Worm (Caenorhabditis elegans) whole organism, L4 larva: ENCODE measurements around the gene cec-3.
A peak's percentile ranks its signal among the peaks of the same experiment; 100 is the strongest.

Experiments
- F49E8.2 ChIP-seq: sonication (generic microtip); optimal IDR thresholded peaks from 2 replicates; lab custom pipeline; 2016; ENCODE audit warnings: missing compliant biosample characterization, mild to moderate bottlenecking, missing genetic modification characterization, borderline replicate concordance
- T20F7.1 ChIP-seq: fragments of 200-800 bp; sonication (Bioruptor generic); optimal IDR thresholded peaks from 2 replicates; lab custom pipeline; 2018; ENCODE audit warnings: mild to moderate bottlenecking, missing genetic modification characterization, missing compliant biosample characterization
- ZK337.2 ChIP-seq: fragments of 200-800 bp; sonication (Bioruptor generic); IDR thresholded peaks from 2 replicates; pipeline ENCODE4 v1.3.6; 2022; ENCODE audit warnings: missing genetic modification reagents, missing genetic modification characterization, missing compliant biosample characterization
- ZK546.5 ChIP-seq, 2 experiments: sonication (generic microtip); optimal IDR thresholded peaks; 2 replicates each; lab custom pipeline; 2017; ENCODE audit warnings: missing biosample characterization in 2 of 2, missing genetic modification characterization in 2 of 2
- aha-1 ChIP-seq: fragments of 150-350 bp; peaks from one replicate; lab custom pipeline; 2014; ENCODE audit warnings: missing biosample characterization, missing genetic modification characterization
- ama-1 ChIP-seq: fragments of 150-350 bp; optimal IDR thresholded peaks from 2 replicates; lab custom pipeline; 2014; ENCODE audit warnings: inconsistent platforms, mixed read lengths
- ceh-20 ChIP-seq: fragments of 200-800 bp; sonication (Bioruptor generic); IDR thresholded peaks from 2 replicates; pipeline ENCODE4 v1.3.6; 2022; ENCODE audit warnings: missing genetic modification reagents, missing genetic modification characterization, missing compliant biosample characterization
- daf-16 ChIP-seq, 3 experiments: sonication (generic microtip); optimal IDR thresholded peaks; 2 replicates each; lab custom pipeline; 2016 to 2017; ENCODE audit warnings: missing genetic modification characterization in 3 of 3, missing genetic modification reagents in 3 of 3, mild to moderate bottlenecking in 2 of 3, missing compliant biosample characterization in 2 of 3, missing biosample characterization in 1 of 3, moderate library complexity in 1 of 3
- dmd-6 ChIP-seq: fragments of 200-800 bp; sonication (Bioruptor generic); IDR thresholded peaks from 2 replicates; pipeline ENCODE4 v1.3.6; 2022; ENCODE audit warnings: missing genetic modification reagents, missing genetic modification characterization, missing compliant biosample characterization
- dmd-9 ChIP-seq: fragments of 200-800 bp; sonication (Bioruptor generic); IDR thresholded peaks from 2 replicates; pipeline ENCODE4 v1.3.6; 2022; ENCODE audit warnings: missing genetic modification reagents, missing genetic modification characterization, missing compliant biosample characterization
- dpl-1 ChIP-seq: fragments of 150-350 bp; optimal IDR thresholded peaks from 2 replicates; lab custom pipeline; 2014; ENCODE audit warnings: missing biosample characterization, missing genetic modification reagents, missing genetic modification characterization
- dve-1 ChIP-seq: sonication (generic microtip); optimal IDR thresholded peaks from 2 replicates; lab custom pipeline; 2017; ENCODE audit warnings: antibody characterized with exemption, mild to moderate bottlenecking, missing genetic modification characterization, missing compliant biosample characterization; ENCODE audit not compliant: insufficient read depth
- hif-1 ChIP-seq, 2 experiments: sonication (generic microtip); optimal IDR thresholded peaks; 2 replicates each; lab custom pipeline; 2016 to 2017; ENCODE audit warnings: missing compliant biosample characterization in 2 of 2, missing genetic modification characterization in 2 of 2, missing genetic modification reagents in 2 of 2, missing genotype in 2 of 2, mild to moderate bottlenecking in 1 of 2
- hlh-11 ChIP-seq: fragments of 200-800 bp; sonication (Bioruptor generic); optimal IDR thresholded peaks from 2 replicates; lab custom pipeline; 2018; ENCODE audit warnings: mild to moderate bottlenecking, missing genetic modification characterization, missing compliant biosample characterization
- hlh-30 ChIP-seq: sonication (generic microtip); optimal IDR thresholded peaks from 2 replicates; lab custom pipeline; 2017; ENCODE audit warnings: antibody characterized with exemption, mild to moderate bottlenecking, missing genetic modification characterization, missing compliant biosample characterization; ENCODE audit not compliant: insufficient read depth
- hmg-1.1 ChIP-seq: fragments of 200-800 bp; sonication (Bioruptor generic); IDR thresholded peaks from 2 replicates; pipeline ENCODE4 v1.3.6; 2022; ENCODE audit warnings: missing genetic modification reagents, missing genetic modification characterization, missing compliant biosample characterization
- jun-1 ChIP-seq: fragments of 150-350 bp; optimal IDR thresholded peaks from 2 replicates; lab custom pipeline; 2014; ENCODE audit warnings: missing biosample characterization, missing genetic modification reagents, missing genetic modification characterization
- lin-13 ChIP-seq: fragments of 150-350 bp; optimal IDR thresholded peaks from 2 replicates; lab custom pipeline; 2014; ENCODE audit warnings: missing biosample characterization, missing genetic modification reagents, missing genetic modification characterization
- lin-15B ChIP-seq: fragments of 150-350 bp; sonication (generic microtip); optimal IDR thresholded peaks from 3 replicates; lab custom pipeline; 2014; ENCODE audit warnings: missing biosample characterization, missing genetic modification characterization
- lin-38 ChIP-seq: fragments of 200-800 bp; sonication (Bioruptor generic); IDR thresholded peaks from 2 replicates; pipeline ENCODE4 v1.3.6; 2022; ENCODE audit warnings: missing genetic modification reagents, missing genetic modification characterization, missing compliant biosample characterization
- lsy-2 ChIP-seq, 2 experiments: fragments of 150-350 bp in 1 of 2; sonication (generic microtip) in 1 of 2; optimal IDR thresholded peaks; 2 replicates each; lab custom pipeline; 2014 to 2017; ENCODE audit warnings: missing biosample characterization in 2 of 2, missing genetic modification characterization in 2 of 2
- mdl-1 ChIP-seq, 2 experiments: fragments of 150-350 bp in 1 of 2; sonication (generic microtip) in 1 of 2; optimal IDR thresholded peaks; 2 replicates each; lab custom pipeline; 2014 to 2017; ENCODE audit warnings: missing biosample characterization in 2 of 2, missing genetic modification characterization in 2 of 2
- mep-1 ChIP-seq: fragments of 150-350 bp; sonication (generic microtip); optimal IDR thresholded peaks from 3 replicates; lab custom pipeline; 2014; ENCODE audit warnings: missing biosample characterization, missing genetic modification characterization
- mes-2 ChIP-seq: sonication (generic microtip); optimal IDR thresholded peaks from 2 replicates; lab custom pipeline; 2016; ENCODE audit warnings: missing genotype, mild to moderate bottlenecking, missing genetic modification characterization, missing compliant biosample characterization; ENCODE audit not compliant: poor library complexity, severe bottlenecking
- nhr-11 ChIP-seq: fragments of 150-350 bp; optimal IDR thresholded peaks from 2 replicates; lab custom pipeline; 2014; ENCODE audit warnings: missing biosample characterization, missing genetic modification characterization
- nhr-25 ChIP-seq: sonication (generic microtip); optimal IDR thresholded peaks from 2 replicates; lab custom pipeline; 2017; ENCODE audit warnings: missing genetic modification characterization, mild to moderate bottlenecking, missing compliant biosample characterization, antibody characterized with exemption, moderate library complexity, borderline replicate concordance; ENCODE audit not compliant: insufficient read depth
- nhr-28 ChIP-seq: fragments of 150-350 bp; optimal IDR thresholded peaks from 2 replicates; lab custom pipeline; 2014; ENCODE audit warnings: missing biosample characterization, missing genetic modification characterization
- nhr-42 ChIP-seq: fragments of 200-800 bp; sonication (Bioruptor generic); IDR thresholded peaks from 2 replicates; pipeline ENCODE4 v1.3.6; 2022; ENCODE audit warnings: missing genetic modification characterization, missing compliant biosample characterization
- nhr-6 ChIP-seq: fragments of 150-350 bp; optimal IDR thresholded peaks from 2 replicates; lab custom pipeline; 2014; ENCODE audit warnings: missing biosample characterization, missing genetic modification characterization
- nhr-77 ChIP-seq: fragments of 150-350 bp; optimal IDR thresholded peaks from 2 replicates; lab custom pipeline; 2014; ENCODE audit warnings: missing biosample characterization, missing genetic modification characterization
- php-3 ChIP-seq: fragments of 200-800 bp; sonication (Bioruptor generic); IDR thresholded peaks from 2 replicates; pipeline ENCODE4 v1.3.6; 2022; ENCODE audit warnings: missing genetic modification reagents, missing genetic modification characterization, missing compliant biosample characterization
- rbr-2 ChIP-seq: sonication (generic microtip); optimal IDR thresholded peaks from 2 replicates; lab custom pipeline; 2016; ENCODE audit warnings: missing genotype, missing genetic modification characterization, missing compliant biosample characterization
- saeg-2 ChIP-seq: fragments of 200-800 bp; sonication (Bioruptor generic); IDR thresholded peaks from 2 replicates; pipeline ENCODE4 v1.3.6; 2022; ENCODE audit warnings: missing genetic modification reagents, missing genetic modification characterization, missing compliant biosample characterization
- sdz-12 ChIP-seq: fragments of 200-800 bp; sonication (Bioruptor generic); optimal IDR thresholded peaks from 2 replicates; lab custom pipeline; 2018; ENCODE audit warnings: mild to moderate bottlenecking, missing genetic modification characterization, missing compliant biosample characterization

cec-3 gene

DNA sequence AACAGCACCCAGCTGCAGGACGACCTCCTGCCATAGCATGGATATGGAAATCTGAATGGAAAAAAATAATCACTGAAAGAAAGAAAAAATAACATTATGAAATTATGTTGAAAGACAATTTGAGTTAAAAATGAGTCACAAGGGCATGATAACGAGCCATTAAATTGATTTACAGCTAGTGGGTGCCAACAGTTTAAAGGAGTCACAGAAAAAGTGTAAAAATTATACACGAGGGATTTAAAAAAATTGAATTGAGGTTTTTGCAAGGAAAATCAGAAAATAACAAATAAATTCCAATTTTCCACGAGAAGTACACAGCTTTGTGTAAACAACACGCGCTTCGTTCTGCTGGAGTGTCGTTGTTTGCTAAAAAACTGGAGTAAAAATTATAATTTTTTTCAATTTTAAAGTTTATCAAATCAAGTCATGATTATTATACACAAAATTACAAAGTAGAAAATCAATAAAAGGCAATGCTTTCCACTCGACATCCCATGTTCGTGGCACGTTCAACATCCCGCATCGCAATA, 16.5 kb upstream of the cec-3 start, which contains the start of gene T01H3.3 (continued):
- TF ChIP-seq ceh-20 (GFP tag; lab: Robert Waterston, UW) (no peak), nhr-42 (no peak), nhr-6 (tag; lab: Kevin White, UChicago) (peak; percentile 21), nhr-77 (no peak), sdz-12 (GFP tag; lab: Kevin White, UChicago) (no peak), nhr-25 (tag; lab: Kevin White, UChicago) (no peak), rbr-2 (tag; lab: Kevin White, UChicago) (peak; percentile 16)
- TF ChIP-seq, all 104 proteins: peak for 13

DNA sequence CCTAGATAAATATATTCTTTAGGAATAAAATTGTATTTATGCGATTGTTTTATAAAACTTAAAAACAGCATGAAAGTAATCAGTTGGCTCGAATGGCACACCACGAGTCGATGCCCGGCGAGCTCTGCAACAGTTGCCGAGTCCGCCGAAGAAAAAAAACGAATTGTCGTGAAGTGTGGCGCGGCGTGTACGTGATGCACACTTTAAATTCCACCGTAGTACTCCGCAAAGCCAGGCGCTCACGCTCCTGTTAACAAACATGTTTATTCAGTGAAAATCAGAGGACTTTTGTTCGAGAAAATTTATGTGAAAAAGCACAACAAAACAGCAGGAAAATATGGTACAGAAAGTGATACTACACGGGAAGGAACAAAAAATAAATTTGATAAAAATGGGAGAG, 13.2 kb upstream of the cec-3 start:
- no peak for TF ChIP-seq php-3 (GFP tag; lab: Robert Waterston, UW)
- peak in 1 of 2 experiments; percentile 37 for TF ChIP-seq hif-1 (tag; optimal IDR thresholded peaks at IDR 0.05; lab: Kevin White, UChicago)
- TF ChIP-seq ZK337.2 (GFP tag; lab: Robert Waterston, UW), result no peak
- peak; percentile 71 for TF ChIP-seq hlh-30
- TF ChIP-seq T20F7.1 (GFP tag; lab: Kevin White, UChicago), result peak; percentile 78
- TF ChIP-seq hlh-11 (tag; lab: Kevin White, UChicago), result peak; percentile 22
- TF ChIP-seq ama-1 (lab: Kevin White, UChicago), result peak; percentile 32
- TF ChIP-seq mes-2 (tag; lab: Kevin White, UChicago), result peak; percentile 54
- TF ChIP-seq lin-15B (tag; lab: Kevin White, UChicago), result no peak
- peak; percentile 84 for TF ChIP-seq aha-1
- TF ChIP-seq dmd-9 (GFP tag; lab: Robert Waterston, UW), result no peak
- TF ChIP-seq hmg-1.1 (GFP tag; lab: Robert Waterston, UW), result peak; percentile 57; the same call in 1 of the 2 replicates
- no peak for TF ChIP-seq nhr-42
- peak; percentile 1 for TF ChIP-seq nhr-11 (tag; lab: Kevin White, UChicago)
- no peak for TF ChIP-seq jun-1 (tag; lab: Kevin White, UChicago)
- peak; percentile 43 for TF ChIP-seq dpl-1 (GFP tag; lab: Kevin White, UChicago)
- peak; percentile 0 to 86 for TF ChIP-seq daf-16 (GFP tag; optimal IDR thresholded peaks at IDR 0.05; lab: Kevin White, UChicago)
- TF ChIP-seq daf-16 (tag; optimal IDR thresholded peaks at IDR 0.05; lab: Kevin White, UChicago), result peak; percentile 51
- peak; percentile 20 for TF ChIP-seq lin-13 (GFP tag; lab: Kevin White, UChicago)
- TF ChIP-seq dmd-6 (GFP tag; lab: Robert Waterston, UW), result peak; percentile 27; the same call in 1 of the 2 replicates
- TF ChIP-seq saeg-2 (GFP tag; lab: Robert Waterston, UW), result no peak
- TF ChIP-seq lin-38, result 0 out of 2 replicates have a peak, but pooled peaks have one; percentile 40
- TF ChIP-seq dve-1, result peak; percentile 6
- TF ChIP-seq lsy-2 (tag; optimal IDR thresholded peaks at IDR 0.05; lab: Kevin White, UChicago), result peak; percentile 76 to 98
- TF ChIP-seq F49E8.2 (tag; lab: Kevin White, UChicago), result no peak
- peak; percentile 46 for TF ChIP-seq mep-1 (tag; lab: Kevin White, UChicago)
- peak; percentile 35 for TF ChIP-seq nhr-6 (tag; lab: Kevin White, UChicago)
- TF ChIP-seq rbr-2 (tag; lab: Kevin White, UChicago), result peak; percentile 25
- peak; percentile 21 for TF ChIP-seq nhr-28 (tag; lab: Kevin White, UChicago)
- TF ChIP-seq ZK546.5 (tag; optimal IDR thresholded peaks at IDR 0.05; lab: Kevin White, UChicago), result no peak

DNA sequence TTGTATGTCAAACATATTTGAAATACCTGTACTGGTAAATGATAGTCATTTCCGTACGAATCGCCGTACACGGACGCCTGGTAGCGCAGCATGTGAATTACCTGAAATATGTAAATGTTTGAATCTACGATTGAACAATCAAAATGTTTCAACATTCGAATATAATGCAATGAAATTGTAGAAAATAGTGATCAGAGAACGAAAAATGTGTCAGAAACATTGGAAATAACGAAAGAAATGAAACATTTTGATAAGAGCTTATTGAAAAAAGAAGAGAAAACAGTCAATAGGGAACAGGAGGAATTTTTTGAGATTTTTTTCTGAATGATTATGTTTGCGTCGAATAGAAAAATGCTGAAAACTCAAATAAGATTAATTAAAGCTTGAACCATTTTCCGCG, 12.7 kb upstream of the cec-3 start, which contains the start of gene ztf-17:
Gene ztf-17, minus strand, starts transcription at position 101 of the 400 bp plus-strand sequence.
- TF ChIP-seq mdl-1 (tag; optimal IDR thresholded peaks at IDR 0.05; lab: Kevin White, UChicago) (no peak), aha-1 (peak; percentile 64)
